Worm (Caenorhabditis elegans) whole organism, L2 larva: Measurements from ENCODE around the gene col-186.

Experiments
- ZK546.5 ChIP-seq: sonication (generic microtip); optimal IDR thresholded peaks from 2 replicates; lab custom pipeline; 2017; ENCODE audit warnings: missing biosample characterization, missing genetic modification characterization
- ceh-16 ChIP-seq: fragments of 150-350 bp; optimal IDR thresholded peaks from 2 replicates; lab custom pipeline; 2014; ENCODE audit warnings: missing biosample characterization, missing genetic modification characterization
- fos-1 ChIP-seq: fragments of 150-350 bp; optimal IDR thresholded peaks from 2 replicates; lab custom pipeline; 2014; ENCODE audit warnings: missing biosample characterization, missing genetic modification characterization
- lin-13 ChIP-seq: fragments of 150-350 bp; optimal IDR thresholded peaks from 2 replicates; lab custom pipeline; 2014; ENCODE audit warnings: missing biosample characterization, missing genetic modification reagents, missing genetic modification characterization
- nhr-237 ChIP-seq: fragments of 150-350 bp; optimal IDR thresholded peaks from 2 replicates; lab custom pipeline; 2014; ENCODE audit warnings: missing biosample characterization, missing genetic modification characterization
- nhr-25 ChIP-seq: fragments of 150-350 bp; sonication (generic microtip); optimal IDR thresholded peaks from 3 replicates; lab custom pipeline; 2014; ENCODE audit warnings: missing biosample characterization, missing genetic modification characterization
- nhr-77 ChIP-seq: fragments of 150-350 bp; optimal IDR thresholded peaks from 2 replicates; lab custom pipeline; 2014; ENCODE audit warnings: missing biosample characterization, missing genetic modification characterization
- sem-4 ChIP-seq: fragments of 150-350 bp; optimal IDR thresholded peaks from 2 replicates; lab custom pipeline; 2014; ENCODE audit warnings: missing biosample characterization, missing genetic modification reagents, missing genetic modification characterization
- skn-1 ChIP-seq: sonication (generic microtip); optimal IDR thresholded peaks from 2 replicates; lab custom pipeline; 2017; ENCODE audit warnings: missing biosample characterization, missing genetic modification characterization
- snpc-4 ChIP-seq: fragments of 150-350 bp; optimal IDR thresholded peaks from 2 replicates; lab custom pipeline; 2014; ENCODE audit warnings: missing biosample characterization, missing genetic modification characterization
- unc-62 ChIP-seq: fragments of 150-350 bp; optimal IDR thresholded peaks from 2 replicates; lab custom pipeline; 2014; ENCODE audit warnings: missing biosample characterization, missing genetic modification reagents, missing genetic modification characterization
- ztf-11 ChIP-seq: sonication (generic microtip); optimal IDR thresholded peaks from 2 replicates; lab custom pipeline; 2017; ENCODE audit warnings: missing biosample characterization, missing genetic modification characterization
- ztf-4 ChIP-seq: fragments of 150-350 bp; optimal IDR thresholded peaks from 2 replicates; lab custom pipeline; 2014; ENCODE audit warnings: missing biosample characterization, missing genetic modification characterization

- TF ChIP-seq ztf-11 (tag; lab: Kevin White, UChicago): no peak
- no peak for TF ChIP-seq nhr-237 (tag; lab: Kevin White, UChicago)
- TF ChIP-seq sem-4 (tag; lab: Kevin White, UChicago): no peak
- no peak for TF ChIP-seq ceh-16 (tag; lab: Kevin White, UChicago)
- no peak for TF ChIP-seq ZK546.5
- no peak for TF ChIP-seq unc-62 (GFP tag; lab: Kevin White, UChicago)
- no peak for TF ChIP-seq nhr-25
- TF ChIP-seq fos-1 (tag; lab: Kevin White, UChicago): no peak
- TF ChIP-seq lin-13 (GFP tag; lab: Kevin White, UChicago): no peak
- no peak for TF ChIP-seq snpc-4 (tag; lab: Kevin White, UChicago)
- no peak for TF ChIP-seq ztf-4 (tag; lab: Kevin White, UChicago)
- TF ChIP-seq skn-1: no peak
- TF ChIP-seq nhr-77 (tag; lab: Kevin White, UChicago): no peak
Observed at ce11 chrX:15932859-15933258, 18.4 kb upstream of the col-186 start.
